Worm (Caenorhabditis elegans): ENCODE data around the gene lys-3.

DNA sequence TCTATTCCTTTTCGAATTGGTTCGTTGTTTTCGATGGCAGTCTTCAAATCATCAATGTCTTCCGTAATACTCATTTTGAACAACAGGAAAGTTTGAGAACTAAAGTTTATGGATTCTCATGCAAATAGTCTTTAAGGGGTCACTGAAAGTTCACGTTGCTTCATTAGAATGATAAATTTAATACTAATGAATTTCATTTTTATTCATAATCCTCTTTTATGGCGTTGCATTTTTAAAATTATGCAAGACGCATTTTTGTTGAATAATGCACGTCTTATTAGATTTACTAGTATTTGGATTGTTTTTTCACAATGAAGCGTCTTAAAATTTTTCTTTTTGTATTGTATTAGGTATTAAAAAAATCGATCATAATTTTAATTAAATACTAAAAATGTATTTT is 40.2 kb downstream of the lys-3 start, which contains the start of gene C12D8.9:
- TF ChIP-seq attf-4 (tag; optimal IDR thresholded peaks at IDR 0.05) (no peak), mdl-1 (tag; optimal IDR thresholded peaks at IDR 0.05) (no peak), R02D3.7 (tag; optimal IDR thresholded peaks at IDR 0.05) (no peak), snpc-4 (tag; optimal IDR thresholded peaks at IDR 0.05) (no peak), pqm-1 (tag; optimal IDR thresholded peaks at IDR 0.05) (no peak), dpl-1 (GFP tag; optimal IDR thresholded peaks at IDR 0.05) (no peak)

All from whole organism, L4 larva.